Fruit fly (Drosophila melanogaster) whole organism, embryonic: ENCODE results near the gene Ret.

Experiments
- Atf6 ChIP-seq: fragments of 200-800 bp; sonication (Bioruptor generic); IDR thresholded peaks from 2 replicates; pipeline ENCODE4 v1.3.6; 2022; ENCODE audit warnings: missing biosample characterization, missing genetic modification characterization
- CG10274 ChIP-seq: fragments of 200-800 bp; sonication (Bioruptor generic); optimal IDR thresholded peaks from 3 replicates; lab custom pipeline; 2017; ENCODE audit warnings: missing biosample characterization, mild to moderate bottlenecking, missing genetic modification characterization
- CG10431 ChIP-seq: fragments of 200-800 bp; sonication (Bioruptor generic); optimal IDR thresholded peaks from 3 replicates; lab custom pipeline; 2018; ENCODE audit warnings: missing biosample characterization, mild to moderate bottlenecking, missing genetic modification characterization
- CG12769 ChIP-seq: fragments of 200-800 bp; sonication (Bioruptor generic); optimal IDR thresholded peaks from 2 replicates; lab custom pipeline; 2019; ENCODE audit warnings: missing biosample characterization, mild to moderate bottlenecking, missing genetic modification characterization, moderate library complexity
- CG12942 ChIP-seq: fragments of 200-800 bp; sonication (Bioruptor generic); optimal IDR thresholded peaks from 3 replicates; lab custom pipeline; 2016; ENCODE audit warnings: missing biosample characterization, missing genetic modification characterization
- CG13894 ChIP-seq: fragments of 200-800 bp; sonication (Bioruptor generic); optimal IDR thresholded peaks from 3 replicates; lab custom pipeline; 2018; ENCODE audit warnings: missing biosample characterization, mild to moderate bottlenecking, missing genetic modification characterization, moderate library complexity
- CG15011 ChIP-seq: fragments of 200-800 bp; sonication (Bioruptor generic); optimal IDR thresholded peaks from 3 replicates; lab custom pipeline; 2018; ENCODE audit warnings: missing biosample characterization, mild to moderate bottlenecking, missing genetic modification characterization
- CG17328 ChIP-seq: fragments of 200-800 bp; sonication (Bioruptor generic); IDR thresholded peaks from 2 replicates; pipeline ENCODE4 v1.3.6; 2022; ENCODE audit warnings: missing biosample characterization, missing genetic modification characterization
- CG18764 ChIP-seq: fragments of 200-800 bp; sonication (Bioruptor generic); optimal IDR thresholded peaks from 3 replicates; lab custom pipeline; 2016; ENCODE audit warnings: missing biosample characterization, missing genetic modification characterization
- CG3995 ChIP-seq: fragments of 200-800 bp; sonication (Bioruptor generic); optimal IDR thresholded peaks from 3 replicates; lab custom pipeline; 2016; ENCODE audit warnings: missing biosample characterization, missing genetic modification characterization
- CG6791 ChIP-seq: fragments of 200-800 bp; sonication (Bioruptor generic); IDR thresholded peaks from 3 replicates; pipeline ENCODE4 v1.3.6; 2022; ENCODE audit warnings: missing biosample characterization, missing genetic modification characterization; ENCODE audit not compliant: partially characterized antibody
- CG7963 ChIP-seq: fragments of 200-800 bp; sonication (Bioruptor generic); IDR thresholded peaks from 3 replicates; pipeline ENCODE4 v1.3.6; 2022; ENCODE audit warnings: missing biosample characterization, missing genetic modification characterization; ENCODE audit not compliant: partially characterized antibody
- CG9817 ChIP-seq: fragments of 200-800 bp; sonication (Bioruptor generic); optimal IDR thresholded peaks from 2 replicates; lab custom pipeline; 2018; ENCODE audit warnings: missing biosample characterization, mild to moderate bottlenecking, missing genetic modification characterization, moderate library complexity
- CoRest ChIP-seq: fragments of 200-800 bp; sonication (Bioruptor generic); optimal IDR thresholded peaks from 3 replicates; lab custom pipeline; 2018; ENCODE audit warnings: missing biosample characterization, mild to moderate bottlenecking, missing genetic modification characterization, moderate library complexity
- Dref ChIP-seq: fragments of 200-800 bp; sonication (Bioruptor generic); IDR thresholded peaks from 2 replicates; pipeline ENCODE4 v1.3.6; 2022; ENCODE audit warnings: missing biosample characterization, missing genetic modification characterization
- Elba2 ChIP-seq: fragments of 200-800 bp; sonication (Bioruptor generic); optimal IDR thresholded peaks from 3 replicates; lab custom pipeline; 2016; ENCODE audit warnings: missing biosample characterization, missing genetic modification characterization
- HLH4C ChIP-seq: fragments of 200-800 bp; sonication (Bioruptor generic); IDR thresholded peaks from 3 replicates; pipeline ENCODE4 v1.3.6; 2022; ENCODE audit warnings: missing biosample characterization, missing genetic modification characterization; ENCODE audit not compliant: partially characterized antibody
- HLH54F ChIP-seq: fragments of 200-800 bp; sonication (Bioruptor generic); optimal IDR thresholded peaks from 3 replicates; lab custom pipeline; 2016; ENCODE audit warnings: missing biosample characterization, missing genetic modification characterization
- HmgZ ChIP-seq: fragments of 200-800 bp; sonication (Bioruptor generic); optimal IDR thresholded peaks from 2 replicates; lab custom pipeline; 2018; ENCODE audit warnings: missing biosample characterization, mild to moderate bottlenecking, missing genetic modification characterization
- Hsf ChIP-seq: fragments of 200-800 bp; sonication (Bioruptor generic); optimal IDR thresholded peaks from 3 replicates; lab custom pipeline; 2016; ENCODE audit warnings: missing biosample characterization, missing genetic modification characterization
- Myb ChIP-seq: fragments of 200-800 bp; sonication (Bioruptor generic); optimal IDR thresholded peaks from 2 replicates; lab custom pipeline; 2016; ENCODE audit warnings: missing biosample characterization, missing genetic modification characterization
- Nf-YB ChIP-seq: fragments of 200-800 bp; sonication (Bioruptor generic); optimal IDR thresholded peaks from 3 replicates; lab custom pipeline; 2019; ENCODE audit warnings: missing biosample characterization, mild to moderate bottlenecking, missing genetic modification characterization, moderate library complexity
- Opbp ChIP-seq: fragments of 200-800 bp; sonication (Bioruptor generic); IDR thresholded peaks from 3 replicates; pipeline ENCODE4 v1.3.6; 2022; ENCODE audit warnings: missing biosample characterization, missing genetic modification characterization; ENCODE audit not compliant: partially characterized antibody
- Sry-β ChIP-seq: fragments of 200-800 bp; sonication (Bioruptor generic); optimal IDR thresholded peaks from 2 replicates; lab custom pipeline; 2018; ENCODE audit warnings: missing biosample characterization, mild to moderate bottlenecking, missing genetic modification characterization, moderate library complexity
- Sry-δ ChIP-seq: fragments of 200-800 bp; sonication (Bioruptor generic); optimal IDR thresholded peaks from 2 replicates; lab custom pipeline; 2016; ENCODE audit warnings: missing biosample characterization, missing genetic modification characterization
- Xbp1 ChIP-seq: fragments of 200-800 bp; sonication (Bioruptor generic); optimal IDR thresholded peaks from 3 replicates; lab custom pipeline; 2016; ENCODE audit warnings: missing biosample characterization, mild to moderate bottlenecking, missing genetic modification characterization
- Xrp1 ChIP-seq: fragments of 200-800 bp; sonication (Bioruptor generic); IDR thresholded peaks from 2 replicates; pipeline ENCODE4 v1.3.6; 2022; ENCODE audit warnings: missing biosample characterization, missing genetic modification characterization
- al ChIP-seq: fragments of 200-800 bp; sonication (Bioruptor generic); IDR thresholded peaks from 2 replicates; pipeline ENCODE4 v1.3.6; 2022; ENCODE audit warnings: missing biosample characterization, missing genetic modification characterization
- amos ChIP-seq: fragments of 200-800 bp; sonication (Bioruptor generic); IDR thresholded peaks from 2 replicates; pipeline ENCODE4 v1.3.6; 2022; ENCODE audit warnings: missing biosample characterization, missing genetic modification characterization; ENCODE audit not compliant: partially characterized antibody
- az2 ChIP-seq: fragments of 200-800 bp; sonication (Bioruptor generic); optimal IDR thresholded peaks from 3 replicates; lab custom pipeline; 2016; ENCODE audit warnings: missing biosample characterization, missing genetic modification characterization
- cas ChIP-seq: fragments of 200-800 bp; sonication (Bioruptor generic); IDR thresholded peaks from 2 replicates; pipeline ENCODE4 v1.3.6; 2022; ENCODE audit warnings: missing biosample characterization, missing genetic modification characterization
- crc ChIP-seq: fragments of 200-800 bp; sonication (Bioruptor generic); optimal IDR thresholded peaks from 2 replicates; lab custom pipeline; 2016; ENCODE audit warnings: missing biosample characterization, missing genetic modification characterization
- dpn ChIP-seq, 2 experiments: fragments of 200-800 bp; sonication (Bioruptor generic); optimal IDR thresholded peaks; 3 replicates each; lab custom pipeline; 2016; ENCODE audit warnings: missing biosample characterization in 2 of 2, missing genetic modification characterization in 2 of 2
- gfzf ChIP-seq: fragments of 200-800 bp; sonication (Bioruptor generic); optimal IDR thresholded peaks from 2 replicates; lab custom pipeline; 2016; ENCODE audit warnings: missing biosample characterization, mild to moderate bottlenecking, missing genetic modification characterization, moderate library complexity
- her ChIP-seq: fragments of 200-800 bp; sonication (Bioruptor generic); optimal IDR thresholded peaks from 2 replicates; lab custom pipeline; 2016; ENCODE audit warnings: missing biosample characterization, missing genetic modification characterization
- ind ChIP-seq: fragments of 200-800 bp; sonication (Bioruptor generic); optimal IDR thresholded peaks from 3 replicates; lab custom pipeline; 2016; ENCODE audit warnings: missing biosample characterization, missing genetic modification characterization
- lilli ChIP-seq: fragments of 200-800 bp; sonication (Bioruptor generic); optimal IDR thresholded peaks from 3 replicates; lab custom pipeline; 2016; ENCODE audit warnings: missing biosample characterization, missing genetic modification characterization
- lola ChIP-seq, 3 experiments: fragments of >200 bp in 2 of 3; fragments of 200-800 bp in 1 of 3; sonication (Bioruptor generic) in 1 of 3; optimal IDR thresholded peaks; 2 replicates each; lab custom pipeline; 2017 to 2019; ENCODE audit warnings: missing biosample characterization in 3 of 3, missing genetic modification characterization in 3 of 3, mild to moderate bottlenecking in 1 of 3, moderate library complexity in 1 of 3
- p53 ChIP-seq: fragments of 200-800 bp; sonication (Bioruptor generic); optimal IDR thresholded peaks from 2 replicates; lab custom pipeline; 2016; ENCODE audit warnings: missing biosample characterization, missing genetic modification characterization
- pan ChIP-seq, 4 experiments: fragments of >200 bp in 3 of 4; fragments of 200-800 bp in 1 of 4; sonication (Bioruptor generic) in 1 of 4; optimal IDR thresholded peaks in 3 of 4; IDR thresholded peaks in 1 of 4; 2 replicates each; pipeline versions ENCODE4 v1.3.6 to Lab custom; 2017 to 2022; ENCODE audit warnings: missing biosample characterization in 2 of 4, missing genetic modification characterization in 2 of 4, mixed read lengths in 1 of 4
- phol ChIP-seq: fragments of 200-800 bp; sonication (Bioruptor generic); optimal IDR thresholded peaks from 3 replicates; lab custom pipeline; 2018; ENCODE audit warnings: missing biosample characterization, mild to moderate bottlenecking, missing genetic modification characterization, moderate library complexity
- psq ChIP-seq: fragments of 200-800 bp; sonication (Bioruptor generic); optimal IDR thresholded peaks from 2 replicates; lab custom pipeline; 2017; ENCODE audit warnings: missing biosample characterization, missing genetic modification characterization
- sisA ChIP-seq: fragments of 200-800 bp; sonication (Bioruptor generic); IDR thresholded peaks from 2 replicates; pipeline ENCODE4 v1.3.6; 2022; ENCODE audit warnings: missing biosample characterization, missing genetic modification characterization
- slp2 ChIP-seq: fragments of 200-800 bp; sonication (Bioruptor generic); optimal IDR thresholded peaks from 2 replicates; lab custom pipeline; 2016; ENCODE audit warnings: missing biosample characterization, missing genetic modification characterization
- sna ChIP-seq: fragments of 200-800 bp; sonication (Bioruptor generic); IDR thresholded peaks from 2 replicates; pipeline ENCODE4 v1.3.6; 2022; ENCODE audit warnings: missing biosample characterization, missing genetic modification characterization; ENCODE audit not compliant: partially characterized antibody
- so ChIP-seq: fragments of 200-800 bp; sonication (Bioruptor generic); IDR thresholded peaks from 3 replicates; pipeline ENCODE4 v1.3.6; 2022; ENCODE audit warnings: missing biosample characterization, missing genetic modification characterization
- ssp ChIP-seq: fragments of 200-800 bp; sonication (Bioruptor generic); IDR thresholded peaks from 2 replicates; pipeline ENCODE4 v1.3.6; 2022; ENCODE audit warnings: missing biosample characterization, missing genetic modification characterization
- sug ChIP-seq: fragments of 200-800 bp; optimal IDR thresholded peaks from 2 replicates; lab custom pipeline; 2019; ENCODE audit warnings: missing biosample characterization, mild to moderate bottlenecking, missing genetic modification characterization, moderate library complexity
- twi ChIP-seq: fragments of 200-800 bp; optimal IDR thresholded peaks from 2 replicates; lab custom pipeline; 2019; ENCODE audit warnings: missing biosample characterization, mild to moderate bottlenecking, missing genetic modification characterization, moderate library complexity
- zfh2 ChIP-seq: fragments of 200-800 bp; sonication (Bioruptor generic); optimal IDR thresholded peaks from 2 replicates; lab custom pipeline; 2016; ENCODE audit warnings: missing biosample characterization, missing genetic modification characterization

The Ret gene

DNA sequence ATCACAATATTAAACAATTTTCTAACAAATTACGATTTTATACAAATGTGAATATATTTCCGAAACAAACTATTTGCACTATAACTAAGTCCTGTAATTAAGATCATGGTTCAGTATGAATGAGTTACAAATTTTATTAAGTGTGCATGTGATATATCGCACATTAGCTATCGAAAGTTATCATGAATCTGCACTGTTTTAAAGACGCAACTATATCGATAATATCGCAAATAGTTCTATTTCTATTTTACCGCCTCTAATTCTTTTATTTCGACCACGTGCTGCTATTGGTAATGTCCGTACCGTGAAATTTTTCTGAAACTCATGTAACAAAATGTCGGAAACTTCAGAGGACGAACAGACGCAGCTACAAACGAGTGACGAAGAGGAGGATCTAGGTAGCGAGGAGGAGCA lies 55.6 kb downstream of the Ret start, which contains the start of gene pths (continued):
- TF ChIP-seq CG7963 (peak; percentile 65; the same call in 2 of the 3 replicates), phol (peak; percentile 67), Opbp (GFP tag; lab: Robert Waterston, UW) (peak; percentile 86), HmgZ (peak; percentile 3), Myb (peak; percentile 66), CG18764 (GFP tag; lab: Kevin White, UChicago) (peak; percentile 4), Xbp1 (peak; percentile 74), az2 (peak; percentile 2), dpn (GFP tag; optimal IDR thresholded peaks at IDR 0.05; lab: Kevin White, UChicago) (peak; percentile 15 to 65), Sry-β (GFP tag; lab: Kevin White, UChicago) (peak; percentile 2), CG17328 (GFP tag; lab: Robert Waterston, UW) (0 out of 2 replicates have a peak, but pooled peaks have one; percentile 28), Xrp1 (GFP tag; lab: Robert Waterston, UW) (peak; percentile 36; the same call in 1 of the 2 replicates), CG13894 (tag; lab: Kevin White, UChicago) (peak; percentile 52), CG9817 (tag; lab: Kevin White, UChicago) (peak; percentile 68), ind (GFP tag; lab: Kevin White, UChicago) (peak; percentile 61), lola (GFP tag; optimal IDR thresholded peaks at IDR 0.05; lab: Kevin White, UChicago) (peak in 2 of 3 experiments; percentile 5 to 80), cas (GFP tag; lab: Robert Waterston, UW) (no peak), so (GFP tag; lab: Robert Waterston, UW) (no peak), Hsf (GFP tag; lab: Kevin White, UChicago) (peak; percentile 67), HLH54F (GFP tag; lab: Kevin White, UChicago) (peak; percentile 60), sisA (peak; percentile 68), Dref (GFP tag; lab: Robert Waterston, UW) (peak; percentile 90), Sry-δ (GFP tag; lab: Kevin White, UChicago) (peak; percentile 97), pan (optimal IDR thresholded peaks at IDR 0.05; lab: Kevin White, UChicago) (no peak), pan (GFP tag; optimal IDR thresholded peaks at IDR 0.05 in 1 of 2, IDR thresholded peaks at IDR 0.05 in 1 of 2) (peak in 1 of 2 experiments; percentile 51), slp2 (GFP tag; lab: Kevin White, UChicago) (peak; percentile 11), crc (no peak), p53 (GFP tag; lab: Kevin White, UChicago) (no peak), HLH4C (GFP tag; lab: Robert Waterston, UW) (peak; percentile 77), her (GFP tag; lab: Kevin White, UChicago) (peak; percentile 23), CG10274 (GFP tag; lab: Kevin White, UChicago) (no peak), sna (peak; percentile 54), gfzf (GFP tag; lab: Kevin White, UChicago) (peak; percentile 47), CG12942 (GFP tag; lab: Kevin White, UChicago) (peak; percentile 51), lilli (GFP tag; lab: Kevin White, UChicago) (peak; percentile 44), CoRest (tag; lab: Kevin White, UChicago) (peak; percentile 66), sug (peak; percentile 50), Atf6 (GFP tag; lab: Robert Waterston, UW) (no peak), CG6791 (GFP tag; lab: Robert Waterston, UW) (peak; percentile 89), ssp (GFP tag; lab: Robert Waterston, UW) (peak; percentile 99), CG3995 (GFP tag; lab: Kevin White, UChicago) (peak; percentile 33), zfh2 (GFP tag; lab: Kevin White, UChicago) (peak; percentile 30), CG10431 (GFP tag; lab: Kevin White, UChicago) (no peak), psq (GFP tag; lab: Kevin White, UChicago) (no peak), Nf-YB (GFP tag; lab: Kevin White, UChicago) (no peak), Elba2 (GFP tag; lab: Kevin White, UChicago) (peak; percentile 0), twi (tag; lab: Kevin White, UChicago) (peak; percentile 17), CG12769 (tag; lab: Kevin White, UChicago) (peak; percentile 70), al (no peak), amos (GFP tag; lab: Robert Waterston, UW) (peak; percentile 90), CG15011 (no peak)
